Worm (Caenorhabditis elegans): ENCODE measurements around the gene gadr-3.

gadr-3 gene

DNA sequence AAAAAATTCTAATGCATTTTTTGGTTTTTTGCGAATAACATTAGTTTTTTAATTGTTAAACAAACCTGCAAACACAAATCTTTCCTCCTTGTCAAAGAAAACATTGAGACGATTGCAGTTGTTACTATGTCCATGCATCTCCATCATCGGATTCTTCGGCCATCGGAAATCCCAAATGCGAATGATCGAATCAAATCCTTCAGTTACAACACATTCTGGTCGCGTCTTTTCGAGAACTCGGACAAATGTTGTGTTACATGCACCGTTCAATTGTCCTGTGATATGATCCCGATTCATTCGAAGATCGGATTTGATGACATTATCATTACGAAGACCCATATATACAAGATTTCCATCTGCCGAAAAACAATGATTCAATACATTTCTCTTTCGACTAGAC is 14.5 kb upstream of the gadr-3 start:
- no peak for TF ChIP-seq unc-62 (GFP tag; optimal IDR thresholded peaks at IDR 0.05)
- TF ChIP-seq nhr-2 (tag; optimal IDR thresholded peaks at IDR 0.05), result no peak
- TF ChIP-seq lsy-2 (tag; optimal IDR thresholded peaks at IDR 0.05), result no peak
- no peak for TF ChIP-seq ham-2 (GFP tag; optimal IDR thresholded peaks at IDR 0.05)
- TF ChIP-seq zip-8 (tag; optimal IDR thresholded peaks at IDR 0.05), result no peak
- TF ChIP-seq snpc-4 (tag; optimal IDR thresholded peaks at IDR 0.05), result no peak
- TF ChIP-seq drap-1 (GFP tag; optimal IDR thresholded peaks at IDR 0.05), result no peak
- TF ChIP-seq tbx-8 (GFP tag; optimal IDR thresholded peaks at IDR 0.05), result no peak
- no peak for TF ChIP-seq elt-3 (tag; optimal IDR thresholded peaks at IDR 0.05)
- no peak for TF ChIP-seq mls-2 (tag; optimal IDR thresholded peaks at IDR 0.05)
- TF ChIP-seq ceh-39 (tag; optimal IDR thresholded peaks at IDR 0.05), result no peak
- TF ChIP-seq sptf-1 (tag; optimal IDR thresholded peaks at IDR 0.05), result no peak
- TF ChIP-seq pha-4 (tag; optimal IDR thresholded peaks at IDR 0.05), result no peak
- TF ChIP-seq M03D4.4 (tag; optimal IDR thresholded peaks at IDR 0.05), result no peak
- no peak for TF ChIP-seq ztf-11 (tag; optimal IDR thresholded peaks at IDR 0.05)
- TF ChIP-seq ceh-83 (GFP tag; optimal IDR thresholded peaks at IDR 0.05), result no peak
- TF ChIP-seq bed-3 (GFP tag; optimal IDR thresholded peaks at IDR 0.05), result no peak
- TF ChIP-seq elt-1 (tag; optimal IDR thresholded peaks at IDR 0.05; ENCODE audit: borderline replicate concordance, insufficient read depth), result no peak

DNA sequence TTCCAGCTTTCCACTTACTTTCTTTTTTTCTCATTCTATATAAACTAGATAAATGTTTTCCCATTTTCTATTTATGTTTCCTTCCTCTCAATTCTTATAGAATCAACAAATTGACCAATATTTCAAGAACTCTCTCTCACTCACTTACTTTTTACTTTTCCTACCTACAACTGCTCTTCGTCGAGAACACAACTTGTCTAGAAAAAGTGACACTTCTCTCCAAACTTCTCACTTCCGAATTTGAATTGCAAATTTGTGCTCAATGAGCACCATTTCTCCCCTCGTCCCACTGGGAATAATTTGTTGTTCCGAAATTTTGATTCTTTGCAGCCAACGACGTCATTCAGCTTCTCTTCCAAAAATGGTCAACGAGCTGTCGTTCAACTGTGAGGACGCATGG is 12.3 kb upstream of the gadr-3 start, which contains the start of gene F47D12.3:
Gene F47D12.3, plus strand, starts transcription at position 331 of the 400 bp plus-strand sequence.
- TF ChIP-seq hlh-1 (tag; optimal IDR thresholded peaks at IDR 0.05), result no peak
- TF ChIP-seq cnd-1 (tag; optimal IDR thresholded peaks at IDR 0.05), result no peak
- no peak for TF ChIP-seq nhr-237 (tag; optimal IDR thresholded peaks at IDR 0.05)
- TF ChIP-seq flh-1 (GFP tag; optimal IDR thresholded peaks at IDR 0.05), result no peak
- no peak for TF ChIP-seq snpc-4 (tag; optimal IDR thresholded peaks at IDR 0.05)
- TF ChIP-seq M03D4.4 (tag; optimal IDR thresholded peaks at IDR 0.05), result no peak
- no peak for TF ChIP-seq nhr-76 (tag; optimal IDR thresholded peaks at IDR 0.05)

DNA sequence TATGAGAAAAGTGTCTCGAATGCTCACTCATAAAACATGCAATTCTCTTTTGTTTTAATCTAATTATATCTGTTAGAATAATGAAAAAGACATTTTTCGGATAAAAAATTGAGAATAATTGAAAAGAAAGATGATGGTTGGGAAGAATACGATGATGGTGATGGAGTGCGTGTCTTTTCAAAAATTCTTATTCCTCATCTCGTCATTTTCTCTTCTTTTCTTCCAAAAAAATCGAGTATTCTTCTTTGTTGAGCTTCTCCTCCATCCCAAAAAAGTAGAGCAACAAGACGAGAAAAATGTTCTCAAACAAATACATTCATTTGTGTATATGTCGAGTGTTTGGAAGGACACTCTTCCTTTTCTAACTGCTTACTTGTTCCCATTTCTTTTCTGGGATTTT is 11.8 kb upstream of the gadr-3 start:
- peak; percentile 33 for TF ChIP-seq ces-1 (GFP tag; optimal IDR thresholded peaks at IDR 0.05)
- TF ChIP-seq ztf-11 (tag; optimal IDR thresholded peaks at IDR 0.05), result no peak

DNA sequence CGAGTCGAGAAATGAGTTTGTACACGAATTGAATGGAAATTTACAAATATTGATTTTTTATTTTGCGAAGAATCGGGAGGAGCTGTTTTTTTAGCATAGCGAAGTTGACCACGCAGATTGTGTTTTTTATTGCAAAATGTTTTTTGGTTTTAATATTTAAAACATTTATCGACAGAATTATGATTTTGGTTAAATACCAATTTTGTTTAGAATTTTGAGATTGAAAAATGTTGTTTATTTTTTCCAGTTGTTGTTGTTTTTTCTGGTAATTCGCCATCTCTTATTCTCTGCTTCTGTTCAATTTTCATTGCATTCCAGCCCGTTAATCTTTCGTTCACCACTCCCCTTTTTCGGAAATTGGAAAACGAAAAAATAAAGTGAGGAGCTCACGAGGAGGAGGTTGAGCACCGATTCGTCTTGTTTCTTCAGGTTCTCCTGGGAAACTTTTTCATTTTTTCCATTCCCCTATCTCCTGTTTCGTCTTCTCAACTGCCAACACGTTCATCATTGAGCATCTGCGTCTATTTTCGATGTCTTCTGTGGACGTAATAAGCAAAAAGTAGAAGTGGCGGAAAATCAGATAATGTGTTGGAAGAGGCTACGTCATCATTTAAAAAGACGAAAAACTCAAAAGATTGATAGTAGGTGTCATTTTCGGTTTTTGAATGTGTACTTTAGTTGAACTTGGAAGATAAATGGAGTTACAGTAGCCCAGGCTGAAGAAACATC is 10.3 kb upstream of the gadr-3 start, which contains the start of gene F47D12.7:
Gene F47D12.7, minus strand, starts transcription at position 51 of the 729 bp plus-strand sequence.
- no peak for TF ChIP-seq nhr-12 (tag; optimal IDR thresholded peaks at IDR 0.05)
- TF ChIP-seq sptf-1 (tag; optimal IDR thresholded peaks at IDR 0.05), result no peak
- no peak for TF ChIP-seq ceh-83 (GFP tag; optimal IDR thresholded peaks at IDR 0.05)
- no peak for TF ChIP-seq nhr-2 (tag; optimal IDR thresholded peaks at IDR 0.05)
- no peak for TF ChIP-seq M03D4.4 (tag; optimal IDR thresholded peaks at IDR 0.05)
- TF ChIP-seq lsy-2 (tag; optimal IDR thresholded peaks at IDR 0.05), result no peak
- no peak for TF ChIP-seq pha-4 (tag; optimal IDR thresholded peaks at IDR 0.05)
- no peak for TF ChIP-seq elt-1 (tag; optimal IDR thresholded peaks at IDR 0.05; ENCODE audit: borderline replicate concordance, insufficient read depth)
- TF ChIP-seq elt-3 (tag; optimal IDR thresholded peaks at IDR 0.05), result no peak
- no peak for TF ChIP-seq tbx-8 (GFP tag; optimal IDR thresholded peaks at IDR 0.05)
- no peak for TF ChIP-seq blmp-1 (tag; optimal IDR thresholded peaks at IDR 0.05)
- no peak for TF ChIP-seq bed-3 (GFP tag; optimal IDR thresholded peaks at IDR 0.05)
- TF ChIP-seq ces-1 (GFP tag; optimal IDR thresholded peaks at IDR 0.05), result no peak
- no peak for TF ChIP-seq unc-62 (GFP tag; optimal IDR thresholded peaks at IDR 0.05)
- no peak for TF ChIP-seq lin-13 (tag; optimal IDR thresholded peaks at IDR 0.05)
- TF ChIP-seq ham-2 (GFP tag; optimal IDR thresholded peaks at IDR 0.05), result no peak
- no peak for TF ChIP-seq ceh-43 (GFP tag; optimal IDR thresholded peaks at IDR 0.05)
- TF ChIP-seq sem-2 (GFP tag; optimal IDR thresholded peaks at IDR 0.05), result no peak

DNA sequence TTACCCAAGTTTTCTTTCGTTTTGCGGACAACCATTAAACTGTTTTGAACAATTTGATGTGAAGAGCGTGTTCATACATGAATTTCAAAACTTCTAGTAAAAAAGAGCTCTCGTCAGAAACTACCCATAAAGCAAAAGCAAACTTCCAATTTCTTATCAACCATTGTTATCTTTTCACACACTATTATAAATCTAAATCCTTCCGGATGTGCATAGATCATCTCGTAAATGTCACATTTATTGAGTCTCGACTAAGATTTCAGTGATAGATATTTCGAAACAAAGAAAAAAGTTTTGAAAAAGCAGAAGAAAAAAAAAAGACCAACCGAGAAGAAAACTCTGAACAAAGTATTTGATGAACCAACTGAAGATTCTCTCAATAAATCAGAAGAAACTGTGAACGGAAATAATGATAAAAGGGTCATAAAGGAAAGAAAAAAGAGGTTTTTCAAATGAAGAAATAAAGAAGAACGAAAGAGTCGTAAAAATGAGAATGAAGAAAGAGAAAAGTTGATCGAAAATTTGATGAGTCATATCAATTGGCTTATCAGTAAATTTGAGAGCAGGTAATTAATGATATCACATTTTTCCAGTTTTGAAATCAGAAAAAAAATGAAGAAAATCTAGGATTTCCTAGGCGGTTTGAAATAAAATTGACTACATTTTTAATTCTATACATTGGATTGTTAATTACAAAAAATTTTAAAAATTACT is 4.8 kb upstream of the gadr-3 start:
- TF ChIP-seq tbx-8 (GFP tag; optimal IDR thresholded peaks at IDR 0.05) (no peak), lsy-2 (tag; optimal IDR thresholded peaks at IDR 0.05) (no peak), elt-3 (tag; optimal IDR thresholded peaks at IDR 0.05) (no peak), ham-2 (GFP tag; optimal IDR thresholded peaks at IDR 0.05) (no peak), nhr-2 (tag; optimal IDR thresholded peaks at IDR 0.05) (no peak), ces-1 (GFP tag; optimal IDR thresholded peaks at IDR 0.05) (no peak), nhr-12 (tag; optimal IDR thresholded peaks at IDR 0.05) (no peak), sem-2 (GFP tag; optimal IDR thresholded peaks at IDR 0.05) (no peak), unc-62 (GFP tag; optimal IDR thresholded peaks at IDR 0.05) (no peak), lin-13 (tag; optimal IDR thresholded peaks at IDR 0.05) (no peak), snpc-4 (tag; optimal IDR thresholded peaks at IDR 0.05) (no peak), sptf-1 (tag; optimal IDR thresholded peaks at IDR 0.05) (no peak), nhr-237 (tag; optimal IDR thresholded peaks at IDR 0.05) (no peak), elt-1 (tag; optimal IDR thresholded peaks at IDR 0.05; ENCODE audit: borderline replicate concordance, insufficient read depth) (no peak)

All from whole organism, mixed stage, embryonic.